Worm (Caenorhabditis elegans) whole organism, L1 larva: ENCODE measurements around the gene fbxa-65.

Experiments used
- C16A3.4 ChIP-seq: fragments of 150-350 bp; optimal IDR thresholded peaks from 2 replicates; lab custom pipeline; 2014; ENCODE audit warnings: missing biosample characterization, missing genetic modification characterization
- C34B4.2 ChIP-seq: sonication (generic microtip); optimal IDR thresholded peaks from 2 replicates; lab custom pipeline; 2017; ENCODE audit warnings: mild to moderate bottlenecking, missing genetic modification characterization, missing compliant biosample characterization
- ces-1 ChIP-seq: fragments of 150-350 bp; optimal IDR thresholded peaks from 2 replicates; lab custom pipeline; 2014; ENCODE audit warnings: missing biosample characterization, missing genetic modification reagents, missing genetic modification characterization
- egl-13 ChIP-seq: sonication (generic microtip); optimal IDR thresholded peaks from 2 replicates; lab custom pipeline; 2016; ENCODE audit warnings: missing genotype, missing genetic modification reagents, missing genetic modification characterization, missing compliant biosample characterization
- egl-27 ChIP-seq, 2 experiments: fragments of 150-350 bp in 1 of 2; sonication (generic microtip); optimal IDR thresholded peaks; 3 replicates each; lab custom pipeline; 2017 to 2018; ENCODE audit warnings: missing biosample characterization in 2 of 2, missing genetic modification characterization in 2 of 2, missing genetic modification reagents in 2 of 2
- elt-2 ChIP-seq: sonication (generic microtip); optimal IDR thresholded peaks from 2 replicates; lab custom pipeline; 2016; ENCODE audit warnings: missing genetic modification characterization, mild to moderate bottlenecking, inconsistent platforms, missing compliant biosample characterization, missing genetic modification reagents
- ets-5 ChIP-seq: fragments of 200-800 bp; sonication (Bioruptor generic); IDR thresholded peaks from 2 replicates; pipeline ENCODE4 v1.3.6; 2022; ENCODE audit warnings: missing genetic modification characterization, missing compliant biosample characterization
- fkh-10 ChIP-seq: sonication (generic microtip); optimal IDR thresholded peaks from 2 replicates; lab custom pipeline; 2017; ENCODE audit warnings: missing biosample characterization, missing genetic modification reagents, missing genetic modification characterization
- fkh-8 ChIP-seq: sonication (generic microtip); optimal IDR thresholded peaks from 2 replicates; lab custom pipeline; 2016; ENCODE audit warnings: mild to moderate bottlenecking, missing genetic modification characterization, missing compliant biosample characterization
- hlh-17 ChIP-seq: fragments of 200-800 bp; sonication (Bioruptor generic); optimal IDR thresholded peaks from 2 replicates; lab custom pipeline; 2018; ENCODE audit warnings: missing genetic modification characterization, mild to moderate bottlenecking, missing compliant biosample characterization, moderate library complexity, borderline replicate concordance
- hpl-2 ChIP-seq: fragments of 150-350 bp; optimal IDR thresholded peaks from 2 replicates; lab custom pipeline; 2014; ENCODE audit warnings: missing biosample characterization, missing genetic modification reagents, missing genetic modification characterization
- irx-1 ChIP-seq: sonication (generic microtip); optimal IDR thresholded peaks from 2 replicates; lab custom pipeline; 2016; ENCODE audit warnings: missing genetic modification characterization, missing compliant biosample characterization
- isw-1 ChIP-seq: fragments of 200-800 bp; sonication (Bioruptor generic); IDR thresholded peaks from 2 replicates; pipeline ENCODE4 v1.3.6; 2022; ENCODE audit warnings: missing genetic modification characterization, missing compliant biosample characterization
- jun-1 ChIP-seq: fragments of 150-350 bp; optimal IDR thresholded peaks from 2 replicates; lab custom pipeline; 2014; ENCODE audit warnings: missing biosample characterization, missing genetic modification reagents, missing genetic modification characterization
- lin-14 ChIP-seq: fragments of 200-800 bp; sonication (Bioruptor generic); optimal IDR thresholded peaks from 2 replicates; lab custom pipeline; 2018; ENCODE audit warnings: mild to moderate bottlenecking, missing genetic modification characterization, moderate library complexity, missing compliant biosample characterization
- lin-35 ChIP-seq, 2 experiments: fragments of 150-350 bp; optimal IDR thresholded peaks; 2 replicates each; lab custom pipeline; 2014; ENCODE audit warnings: missing biosample characterization in 2 of 2, missing genetic modification characterization in 2 of 2, missing genetic modification reagents in 2 of 2
- lin-39 ChIP-seq: fragments of 150-350 bp; optimal IDR thresholded peaks from 2 replicates; lab custom pipeline; 2014; ENCODE audit warnings: missing biosample characterization, missing genetic modification reagents, missing genetic modification characterization
- lir-3 ChIP-seq: sonication (generic microtip); optimal IDR thresholded peaks from 2 replicates; lab custom pipeline; 2016; ENCODE audit warnings: mild to moderate bottlenecking, missing genetic modification characterization, moderate library complexity, missing compliant biosample characterization; ENCODE audit not compliant: poor library complexity
- mef-2 ChIP-seq: fragments of 150-350 bp; optimal IDR thresholded peaks from 2 replicates; lab custom pipeline; 2014; ENCODE audit warnings: missing biosample characterization, missing genetic modification characterization
- nhr-11 ChIP-seq: fragments of 150-350 bp; optimal IDR thresholded peaks from 2 replicates; lab custom pipeline; 2014; ENCODE audit warnings: missing biosample characterization, missing genetic modification characterization
- nhr-12 ChIP-seq: sonication (generic microtip); optimal IDR thresholded peaks from 2 replicates; lab custom pipeline; 2017; ENCODE audit warnings: missing biosample characterization, missing genetic modification characterization
- nhr-19 ChIP-seq: fragments of 200-800 bp; sonication (Bioruptor generic); conservative IDR thresholded peaks from 2 replicates; pipeline ENCODE4 v1.3.6; 2022; ENCODE audit warnings: missing genetic modification characterization, missing compliant biosample characterization
- nhr-28 ChIP-seq: fragments of 150-350 bp; optimal IDR thresholded peaks from 2 replicates; lab custom pipeline; 2014; ENCODE audit warnings: missing biosample characterization, missing genetic modification characterization
- nhr-71 ChIP-seq: sonication (generic microtip); optimal IDR thresholded peaks from 2 replicates; lab custom pipeline; 2016; ENCODE audit warnings: mild to moderate bottlenecking, missing genetic modification characterization, moderate library complexity, missing compliant biosample characterization
- nhr-77 ChIP-seq: fragments of 150-350 bp; optimal IDR thresholded peaks from 2 replicates; lab custom pipeline; 2014; ENCODE audit warnings: missing biosample characterization, missing genetic modification characterization
- nhr-84 ChIP-seq: sonication (generic microtip); optimal IDR thresholded peaks from 2 replicates; lab custom pipeline; 2017; ENCODE audit warnings: missing biosample characterization, missing genetic modification characterization
- nhr-85 ChIP-seq: sonication (generic microtip); peaks from one replicate; lab custom pipeline; 2016; ENCODE audit warnings: missing genetic modification characterization, inconsistent platforms, missing compliant biosample characterization
- pag-3 ChIP-seq: sonication (generic microtip); optimal IDR thresholded peaks from 2 replicates; lab custom pipeline; 2017; ENCODE audit warnings: missing genetic modification characterization, mild to moderate bottlenecking, missing compliant biosample characterization, antibody characterized with exemption, borderline replicate concordance; ENCODE audit not compliant: insufficient read depth
- pax-3 ChIP-seq: fragments of 200-800 bp; sonication (Bioruptor generic); optimal IDR thresholded peaks from 2 replicates; lab custom pipeline; 2018; ENCODE audit warnings: mild to moderate bottlenecking, missing genetic modification characterization, moderate library complexity, missing compliant biosample characterization
- rnt-1 ChIP-seq: sonication (generic microtip); optimal IDR thresholded peaks from 2 replicates; lab custom pipeline; 2016; ENCODE audit warnings: mild to moderate bottlenecking, missing genetic modification characterization, moderate library complexity, missing compliant biosample characterization
- skn-1 ChIP-seq: fragments of 150-350 bp; optimal IDR thresholded peaks from 2 replicates; lab custom pipeline; 2014; ENCODE audit warnings: missing biosample characterization, missing genetic modification characterization
- snpc-4 ChIP-seq: fragments of 150-350 bp; optimal IDR thresholded peaks from 2 replicates; lab custom pipeline; 2014; ENCODE audit warnings: missing biosample characterization, missing genetic modification characterization
- sptf-1 ChIP-seq: fragments of 150-350 bp; optimal IDR thresholded peaks from 2 replicates; lab custom pipeline; 2014; ENCODE audit warnings: missing biosample characterization, missing genetic modification characterization
- sup-37 ChIP-seq: fragments of 200-800 bp; sonication (Bioruptor generic); optimal IDR thresholded peaks from 2 replicates; lab custom pipeline; 2018; ENCODE audit warnings: mild to moderate bottlenecking, missing genetic modification characterization, missing compliant biosample characterization
- swsn-7 ChIP-seq: sonication (generic microtip); optimal IDR thresholded peaks from 2 replicates; lab custom pipeline; 2016; ENCODE audit warnings: missing genetic modification characterization, missing compliant biosample characterization
- unc-130 ChIP-seq: fragments of 150-350 bp; optimal IDR thresholded peaks from 2 replicates; lab custom pipeline; 2017; ENCODE audit warnings: missing biosample characterization, missing genetic modification characterization, inconsistent platforms
- unc-62 ChIP-seq: fragments of 150-350 bp; optimal IDR thresholded peaks from 2 replicates; lab custom pipeline; 2014; ENCODE audit warnings: missing biosample characterization, missing genetic modification reagents, missing genetic modification characterization
- vab-15 ChIP-seq: sonication (generic microtip); optimal IDR thresholded peaks from 2 replicates; lab custom pipeline; 2017; ENCODE audit warnings: missing genotype, mild to moderate bottlenecking, missing genetic modification characterization, missing compliant biosample characterization
- xbp-1 ChIP-seq: sonication (generic microtip); optimal IDR thresholded peaks from 2 replicates; lab custom pipeline; 2016; ENCODE audit warnings: missing genetic modification characterization, missing compliant biosample characterization
- zip-4 ChIP-seq: fragments of 200-800 bp; sonication (Bioruptor generic); optimal IDR thresholded peaks from 2 replicates; lab custom pipeline; 2018; ENCODE audit warnings: mild to moderate bottlenecking, missing genetic modification characterization, moderate library complexity, missing compliant biosample characterization
- ztf-11 ChIP-seq, 2 experiments: sonication (generic microtip); optimal IDR thresholded peaks; 2 replicates each; lab custom pipeline; 2016 to 2017; ENCODE audit warnings: missing genetic modification characterization in 2 of 2, missing biosample characterization in 1 of 2, missing compliant biosample characterization in 1 of 2
- ztf-4 ChIP-seq: fragments of 150-350 bp; optimal IDR thresholded peaks from 2 replicates; lab custom pipeline; 2014; ENCODE audit warnings: missing biosample characterization, missing genetic modification characterization

The fbxa-65 gene

DNA sequence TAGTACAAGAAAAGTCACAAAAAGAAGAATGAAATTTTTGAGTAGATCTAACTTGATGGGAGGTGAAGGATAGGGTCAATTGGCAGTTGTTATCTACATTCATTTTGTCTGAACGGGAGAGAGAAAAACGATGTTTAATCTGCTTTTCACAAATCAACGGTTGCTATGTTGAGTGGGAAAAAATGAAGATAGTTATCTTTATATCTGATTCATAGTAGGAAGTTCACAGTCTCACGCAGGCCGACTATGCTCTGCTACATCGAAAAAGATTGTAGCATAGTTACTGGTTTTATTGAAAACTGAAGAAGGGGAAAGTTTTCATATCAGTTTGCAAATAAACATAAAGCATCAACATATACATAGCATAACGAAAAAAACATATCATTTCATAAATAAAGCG is 9.3 kb upstream of the fbxa-65 start:
- TF ChIP-seq jun-1 (tag; lab: Kevin White, UChicago) = no peak
- TF ChIP-seq nhr-85 (tag; lab: Kevin White, UChicago) = peak; percentile 67
- TF ChIP-seq lin-14 (GFP tag; lab: Kevin White, UChicago) = peak; percentile 13
- TF ChIP-seq, all 84 proteins: peak for 2

ce11 chrV:3352925-3353324 is 6.6 kb upstream of the fbxa-65 start, which contains the start of gene C17B7.12:
Gene C17B7.12 (plus strand): TSS chrV:3353225.
- TF ChIP-seq hlh-17 = no peak
- TF ChIP-seq ztf-11 (tag; optimal IDR thresholded peaks at IDR 0.05; lab: Kevin White, UChicago) = no peak
- TF ChIP-seq ztf-4 (tag; lab: Kevin White, UChicago) = no peak
- no peak for TF ChIP-seq nhr-19 (GFP tag; lab: Robert Waterston, UW)
- no peak for TF ChIP-seq vab-15 (tag; lab: Kevin White, UChicago)
- no peak for TF ChIP-seq sptf-1
- TF ChIP-seq ets-5 (GFP tag; lab: Robert Waterston, UW) = no peak
- no peak for TF ChIP-seq pag-3 (tag; lab: Kevin White, UChicago)
- no peak for TF ChIP-seq ces-1
- TF ChIP-seq egl-13 (tag; lab: Kevin White, UChicago) = no peak
- TF ChIP-seq lin-14 (GFP tag; lab: Kevin White, UChicago) = no peak

DNA sequence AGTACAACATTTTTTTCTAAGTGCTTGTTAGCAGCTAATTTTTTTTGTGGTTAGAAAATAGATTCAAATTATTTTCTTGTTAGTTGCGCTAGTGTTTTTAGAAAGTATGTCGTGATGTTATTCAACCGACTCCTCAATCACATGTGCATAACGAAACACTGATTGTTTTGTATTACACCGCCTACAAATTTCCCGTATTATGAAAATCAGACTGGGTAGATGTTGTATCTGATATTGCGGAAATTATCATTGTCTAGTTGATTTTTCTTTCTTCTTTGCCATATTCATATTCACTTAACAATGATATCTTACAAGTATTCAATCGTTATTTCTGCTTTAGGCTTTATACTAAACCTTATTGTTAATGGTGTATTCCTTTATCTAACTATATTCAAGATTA is 5.0 kb upstream of the fbxa-65 start, which contains the start of gene str-63:
TSS of gene str-63 (plus strand) at position 301 of the 400 bp plus-strand sequence.
- TF ChIP-seq mef-2 (tag; lab: Kevin White, UChicago) = no peak
- no peak for TF ChIP-seq unc-130 (tag; lab: Kevin White, UChicago)
- TF ChIP-seq xbp-1 (tag; lab: Kevin White, UChicago) = no peak
- TF ChIP-seq nhr-11 (tag; lab: Kevin White, UChicago) = no peak
- no peak for TF ChIP-seq lin-14 (GFP tag; lab: Kevin White, UChicago)
- no peak for TF ChIP-seq isw-1
- TF ChIP-seq lir-3 (tag; lab: Kevin White, UChicago) = no peak
- no peak for TF ChIP-seq snpc-4 (tag; lab: Kevin White, UChicago)
- no peak for TF ChIP-seq C16A3.4 (tag; lab: Kevin White, UChicago)
- no peak for TF ChIP-seq ztf-11 (tag; optimal IDR thresholded peaks at IDR 0.05; lab: Kevin White, UChicago)
- no peak for TF ChIP-seq nhr-85 (tag; lab: Kevin White, UChicago)
- TF ChIP-seq elt-2 (tag; lab: Kevin White, UChicago) = no peak
- no peak for TF ChIP-seq sup-37 (GFP tag; lab: Kevin White, UChicago)
- TF ChIP-seq zip-4 = no peak
- no peak for TF ChIP-seq hpl-2
- no peak for TF ChIP-seq nhr-19 (GFP tag; lab: Robert Waterston, UW)
- TF ChIP-seq swsn-7 (tag; lab: Kevin White, UChicago) = no peak
- TF ChIP-seq unc-62 (GFP tag; lab: Kevin White, UChicago) = no peak
- no peak for TF ChIP-seq fkh-10 (GFP tag; lab: Kevin White, UChicago)
- no peak for TF ChIP-seq C34B4.2 (tag; lab: Kevin White, UChicago)

DNA sequence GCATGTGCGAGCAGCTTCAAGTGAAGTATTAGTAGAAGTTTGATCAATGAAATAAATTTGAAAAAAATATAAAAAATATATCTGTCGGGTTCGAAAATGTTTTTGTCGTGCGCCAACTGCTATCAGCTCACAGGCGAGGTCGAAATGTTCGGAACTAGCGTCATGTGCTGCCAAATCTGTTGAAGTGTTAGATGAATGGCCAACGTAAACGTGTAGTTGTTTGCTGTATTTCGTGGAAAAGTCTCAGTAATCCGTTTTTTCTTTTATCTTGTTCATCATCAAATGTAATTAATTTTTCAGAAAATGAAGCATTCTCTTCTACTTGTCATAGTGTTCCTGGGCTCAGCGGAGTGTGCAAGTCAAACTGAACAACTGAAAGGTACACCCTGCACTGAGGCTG is 3.6 kb upstream of the fbxa-65 start, which contains the start of gene C17B7.15:
TSS of gene C17B7.15 (plus strand) at position 301 of the 400 bp plus-strand sequence.
- peak; percentile 12 for TF ChIP-seq lin-14 (GFP tag; lab: Kevin White, UChicago)
- no peak for TF ChIP-seq nhr-71 (tag; lab: Kevin White, UChicago)

DNA sequence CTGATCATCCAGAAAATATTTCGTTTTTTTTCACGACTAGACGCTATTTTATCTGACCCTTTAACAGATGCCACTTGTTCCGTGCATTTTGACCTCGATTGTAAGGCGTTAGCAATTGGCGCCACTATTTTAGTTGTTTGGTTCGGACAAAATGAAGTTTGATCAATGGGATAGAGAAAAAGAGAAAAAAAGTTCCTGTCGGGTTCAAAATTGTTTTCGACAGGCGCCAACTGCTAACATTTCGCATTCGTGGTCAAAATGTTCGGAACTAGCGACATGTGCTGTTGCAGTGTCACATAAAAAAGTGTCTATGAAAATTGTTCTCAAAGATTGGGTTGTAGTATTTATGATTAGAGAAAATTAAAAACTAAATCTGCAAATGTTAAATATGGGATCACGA is 1.2 kb upstream of the fbxa-65 start:
- peak; percentile 43 for TF ChIP-seq nhr-71 (tag; lab: Kevin White, UChicago)
- TF ChIP-seq nhr-84 (tag; lab: Kevin White, UChicago) = no peak
- no peak for TF ChIP-seq fkh-10 (GFP tag; lab: Kevin White, UChicago)
- TF ChIP-seq lin-39 (tag; lab: Kevin White, UChicago) = no peak
- peak; percentile 22; the same call in 1 of the 2 replicates for TF ChIP-seq nhr-19 (GFP tag; lab: Robert Waterston, UW)
- no peak for TF ChIP-seq lin-35 (GFP tag; optimal IDR thresholded peaks at IDR 0.05; lab: Kevin White, UChicago)
- TF ChIP-seq irx-1 = no peak
- TF ChIP-seq sup-37 (GFP tag; lab: Kevin White, UChicago) = no peak
- TF ChIP-seq nhr-12 (tag; lab: Kevin White, UChicago) = no peak
- no peak for TF ChIP-seq pax-3 (tag; lab: Kevin White, UChicago)
- peak; percentile 49 for TF ChIP-seq lin-14 (GFP tag; lab: Kevin White, UChicago)
- no peak for TF ChIP-seq fkh-8 (tag; lab: Kevin White, UChicago)
- TF ChIP-seq nhr-77 = no peak
- TF ChIP-seq egl-13 (tag; lab: Kevin White, UChicago) = no peak
- TF ChIP-seq zip-4 = no peak
- TF ChIP-seq unc-130 (tag; lab: Kevin White, UChicago) = no peak
- TF ChIP-seq snpc-4 (tag; lab: Kevin White, UChicago) = no peak
- no peak for TF ChIP-seq jun-1 (tag; lab: Kevin White, UChicago)
- no peak for TF ChIP-seq swsn-7 (tag; lab: Kevin White, UChicago)
- peak; percentile 57 for TF ChIP-seq rnt-1 (tag; lab: Kevin White, UChicago)
- TF ChIP-seq nhr-28 (tag; lab: Kevin White, UChicago) = no peak
- no peak for TF ChIP-seq egl-27 (tag; optimal IDR thresholded peaks at IDR 0.05; lab: Kevin White, UChicago)
- no peak for TF ChIP-seq skn-1
